Worm (Caenorhabditis elegans) whole organism, midembryonic: ENCODE data around the gene F11G11.14.
"Not testable (repeated sequence)": the region's sequence is repeated elsewhere in the genome, so short reads cannot be mapped to it uniquely, and the experiment has no call there.

Source experiments
- T22C8.4 ChIP-seq: fragments of 200-800 bp; sonication (Bioruptor generic); IDR thresholded peaks from 2 replicates; pipeline ENCODE4 v1.3.6; 2022; ENCODE audit warnings: missing genetic modification characterization, missing compliant biosample characterization
- cog-1 ChIP-seq: sonication (generic microtip); optimal IDR thresholded peaks from 2 replicates; lab custom pipeline; 2016; ENCODE audit warnings: missing genetic modification characterization, missing compliant biosample characterization
- flt-1 ChIP-seq: fragments of 200-800 bp; sonication (Bioruptor generic); IDR thresholded peaks from 2 replicates; pipeline ENCODE4 v1.3.6; 2022; ENCODE audit warnings: missing genetic modification characterization, missing compliant biosample characterization
- klf-2 ChIP-seq: fragments of 200-800 bp; sonication (Bioruptor generic); conservative IDR thresholded peaks from 2 replicates; pipeline ENCODE4 v1.3.6; 2022; ENCODE audit warnings: missing genetic modification reagents, missing genetic modification characterization, missing compliant biosample characterization
- med-1 ChIP-seq: sonication (generic microtip); optimal IDR thresholded peaks from 2 replicates; lab custom pipeline; 2017; ENCODE audit warnings: missing genetic modification characterization, mild to moderate bottlenecking, missing compliant biosample characterization, antibody characterized with exemption, missing genetic modification reagents; ENCODE audit not compliant: insufficient read depth
- ref-1 ChIP-seq: fragments of 200-800 bp; sonication (Bioruptor generic); conservative IDR thresholded peaks from 2 replicates; pipeline ENCODE4 v1.3.6; 2022; ENCODE audit warnings: missing genetic modification reagents, missing genetic modification characterization, missing compliant biosample characterization
- tab-1 ChIP-seq: fragments of 200-800 bp; sonication (Bioruptor generic); IDR thresholded peaks from 2 replicates; pipeline ENCODE4 v1.3.6; 2022; ENCODE audit warnings: missing genetic modification characterization, missing compliant biosample characterization
- ztf-23 ChIP-seq: fragments of 200-800 bp; sonication (Bioruptor generic); IDR thresholded peaks from 2 replicates; pipeline ENCODE4 v1.3.6; 2022; ENCODE audit warnings: missing genetic modification reagents, missing genetic modification characterization, missing compliant biosample characterization
- ztf-29 ChIP-seq: fragments of 200-800 bp; sonication (Bioruptor generic); IDR thresholded peaks from 2 replicates; pipeline ENCODE4 v1.3.6; 2022; ENCODE audit warnings: missing genetic modification reagents, missing genetic modification characterization, missing compliant biosample characterization

The F11G11.14 gene

ce11 chrII:4863357-4863756, at the start of gene F11G11.14, which contains the start of gene mpst-4:
F11G11.14 (plus strand) TSS chrII:4863681.
mpst-4 (minus strand) TSS chrII:4863457.
- TF ChIP-seq ref-1 (GFP tag; lab: Robert Waterston, UW): no peak
- no peak for TF ChIP-seq flt-1 (GFP tag; lab: Robert Waterston, UW)
- no peak for TF ChIP-seq ztf-29 (GFP tag; lab: Robert Waterston, UW)
- no peak for TF ChIP-seq cog-1
- no peak for TF ChIP-seq T22C8.4 (GFP tag; lab: Robert Waterston, UW)
- TF ChIP-seq ztf-23 (GFP tag; lab: Robert Waterston, UW): no peak
- TF ChIP-seq med-1 (GFP tag; lab: Kevin White, UChicago): no peak
- TF ChIP-seq klf-2: no peak
- no peak for TF ChIP-seq tab-1 (GFP tag; lab: Robert Waterston, UW)

- no peak for TF ChIP-seq ref-1 (GFP tag; lab: Robert Waterston, UW)
- no peak for TF ChIP-seq flt-1 (GFP tag; lab: Robert Waterston, UW)
- no peak for TF ChIP-seq tab-1 (GFP tag; lab: Robert Waterston, UW)
- TF ChIP-seq cog-1: no peak
- TF ChIP-seq klf-2: no peak
- TF ChIP-seq ztf-29 (GFP tag; lab: Robert Waterston, UW): no peak
- no peak for TF ChIP-seq T22C8.4 (GFP tag; lab: Robert Waterston, UW)
- TF ChIP-seq med-1 (GFP tag; lab: Kevin White, UChicago): no peak
- TF ChIP-seq ztf-23 (GFP tag; lab: Robert Waterston, UW): no peak
Measured at ce11 chrII:4815356-4815755, 48.1 kb upstream of the F11G11.14 start.

ce11 chrII:4818780-4819179, 44.7 kb upstream of the F11G11.14 start:
- TF ChIP-seq ref-1 (GFP tag; lab: Robert Waterston, UW): no peak
- no peak for TF ChIP-seq ztf-23 (GFP tag; lab: Robert Waterston, UW)

- TF ChIP-seq tab-1 (GFP tag; lab: Robert Waterston, UW): no peak
- TF ChIP-seq ztf-23 (GFP tag; lab: Robert Waterston, UW): no peak
- TF ChIP-seq klf-2: no peak
- TF ChIP-seq T22C8.4 (GFP tag; lab: Robert Waterston, UW): no peak
- no peak for TF ChIP-seq ref-1 (GFP tag; lab: Robert Waterston, UW)
- TF ChIP-seq ztf-29 (GFP tag; lab: Robert Waterston, UW): no peak
- no peak for TF ChIP-seq cog-1
- TF ChIP-seq flt-1 (GFP tag; lab: Robert Waterston, UW): no peak
- no peak for TF ChIP-seq med-1 (GFP tag; lab: Kevin White, UChicago)
Measured at ce11 chrII:4821739-4822138, 41.7 kb upstream of the F11G11.14 start, which contains the start of gene lact-5. lact-5 (minus strand) TSS chrII:4821739.

ce11 chrII:4822610-4823009, 40.9 kb upstream of the F11G11.14 start:
- TF ChIP-seq cog-1: no peak

- not testable (repeated sequence) for TF ChIP-seq ref-1, T22C8.4, flt-1 (GFP tag; lab: Robert Waterston, UW)
Measured at ce11 chrII:4825133-4825532, 38.3 kb upstream of the F11G11.14 start, which contains the start of the genes C33F10.8 and msp-40. C33F10.8 (minus strand) TSS chrII:4825233. msp-40 (plus strand) TSS chrII:4825414.

ce11 chrII:4827734-4828609, 35.5 kb upstream of the F11G11.14 start, which contains the start of the genes fbxb-88 and tbck-1:
fbxb-88 (minus strand) TSS chrII:4827884.
tbck-1 (plus strand) TSS chrII:4828559.
- TF ChIP-seq cog-1: no peak
- TF ChIP-seq med-1 (GFP tag; lab: Kevin White, UChicago): no peak
- no peak for TF ChIP-seq T22C8.4 (GFP tag; lab: Robert Waterston, UW)
- no peak for TF ChIP-seq klf-2
- no peak for TF ChIP-seq ztf-29 (GFP tag; lab: Robert Waterston, UW)

- TF ChIP-seq ztf-29 (GFP tag; lab: Robert Waterston, UW) (no peak), klf-2 (no peak), tab-1 (GFP tag; lab: Robert Waterston, UW) (no peak), T22C8.4 (GFP tag; lab: Robert Waterston, UW) (no peak), med-1 (GFP tag; lab: Kevin White, UChicago) (no peak), ref-1 (GFP tag; lab: Robert Waterston, UW) (no peak), flt-1 (GFP tag; lab: Robert Waterston, UW) (no peak), cog-1 (no peak), ztf-23 (GFP tag; lab: Robert Waterston, UW) (no peak)
Measured at ce11 chrII:4834761-4835160, 28.7 kb upstream of the F11G11.14 start, which contains the start of the genes C33F10.11 and C33F10.1. C33F10.11 (minus strand) TSS chrII:4834861. C33F10.1 (plus strand) TSS chrII:4835023.

- TF ChIP-seq ztf-29 (GFP tag; lab: Robert Waterston, UW) (no peak), flt-1 (GFP tag; lab: Robert Waterston, UW) (no peak), ref-1 (GFP tag; lab: Robert Waterston, UW) (no peak), T22C8.4 (GFP tag; lab: Robert Waterston, UW) (no peak), tab-1 (GFP tag; lab: Robert Waterston, UW) (no peak), cog-1 (no peak), med-1 (GFP tag; lab: Kevin White, UChicago) (no peak), klf-2 (no peak), ztf-23 (GFP tag; lab: Robert Waterston, UW) (no peak)
Measured at ce11 chrII:4837659-4838058, 25.8 kb upstream of the F11G11.14 start, which contains the start of gene C33F10.12. C33F10.12 (minus strand) TSS chrII:4837759.
